Worm (Caenorhabditis elegans) whole organism, L1 larva: Measurements from ENCODE around the gene C34B4.4.

ENCODE experiments used
- aha-1 ChIP-seq: fragments of 150-350 bp; optimal IDR thresholded peaks from 2 replicates; lab custom pipeline; 2014; ENCODE audit warnings: missing biosample characterization, missing genetic modification characterization
- hlh-4 ChIP-seq: sonication (generic microtip); optimal IDR thresholded peaks from 2 replicates; lab custom pipeline; 2016; ENCODE audit warnings: mild to moderate bottlenecking, missing genetic modification characterization, missing compliant biosample characterization
- nhr-11 ChIP-seq: fragments of 150-350 bp; optimal IDR thresholded peaks from 2 replicates; lab custom pipeline; 2014; ENCODE audit warnings: missing biosample characterization, missing genetic modification characterization
- pag-3 ChIP-seq: sonication (generic microtip); optimal IDR thresholded peaks from 2 replicates; lab custom pipeline; 2017; ENCODE audit warnings: missing genetic modification characterization, mild to moderate bottlenecking, missing compliant biosample characterization, antibody characterized with exemption, borderline replicate concordance; ENCODE audit not compliant: insufficient read depth
- skn-1 ChIP-seq: fragments of 150-350 bp; optimal IDR thresholded peaks from 2 replicates; lab custom pipeline; 2014; ENCODE audit warnings: missing biosample characterization, missing genetic modification characterization
- unc-130 ChIP-seq: fragments of 150-350 bp; optimal IDR thresholded peaks from 2 replicates; lab custom pipeline; 2017; ENCODE audit warnings: missing biosample characterization, missing genetic modification characterization, inconsistent platforms

- TF ChIP-seq skn-1 (tag; lab: Kevin White, UChicago), result no peak
- TF ChIP-seq nhr-11 (tag; lab: Kevin White, UChicago), result no peak
- no peak for TF ChIP-seq pag-3
- TF ChIP-seq aha-1 (tag; lab: Kevin White, UChicago), result no peak
- TF ChIP-seq unc-130 (tag; lab: Kevin White, UChicago), result no peak
- TF ChIP-seq hlh-4 (tag; lab: Kevin White, UChicago), result no peak
Observed at ce11 chrV:13063402-13063801, 26.8 kb upstream of the C34B4.4 start.
